Worm (Caenorhabditis elegans) whole organism, midembryonic: ENCODE data around the gene C52D10.3.
"Not testable (repeated sequence)": the region's sequence is repeated elsewhere in the genome, so short reads cannot be mapped to it uniquely, and the experiment has no call there.

Source experiments
- flt-1 ChIP-seq: fragments of 200-800 bp; sonication (Bioruptor generic); IDR thresholded peaks from 2 replicates; pipeline ENCODE4 v1.3.6; 2022; ENCODE audit warnings: missing genetic modification characterization, missing compliant biosample characterization
- ref-1 ChIP-seq: fragments of 200-800 bp; sonication (Bioruptor generic); conservative IDR thresholded peaks from 2 replicates; pipeline ENCODE4 v1.3.6; 2022; ENCODE audit warnings: missing genetic modification reagents, missing genetic modification characterization, missing compliant biosample characterization

ce11 chrIV:17163273-17163672 lies 13.0 kb upstream of the C52D10.3 start, which contains the start of gene skr-9:
- TF ChIP-seq flt-1, ref-1 (GFP tag; lab: Robert Waterston, UW): not testable (repeated sequence)
